Worm (Caenorhabditis elegans): Measurements from ENCODE around the gene Y57G11C.52.
A peak's percentile ranks its signal among the peaks of the same experiment; 100 is the strongest.

The Y57G11C.52 gene

DNA sequence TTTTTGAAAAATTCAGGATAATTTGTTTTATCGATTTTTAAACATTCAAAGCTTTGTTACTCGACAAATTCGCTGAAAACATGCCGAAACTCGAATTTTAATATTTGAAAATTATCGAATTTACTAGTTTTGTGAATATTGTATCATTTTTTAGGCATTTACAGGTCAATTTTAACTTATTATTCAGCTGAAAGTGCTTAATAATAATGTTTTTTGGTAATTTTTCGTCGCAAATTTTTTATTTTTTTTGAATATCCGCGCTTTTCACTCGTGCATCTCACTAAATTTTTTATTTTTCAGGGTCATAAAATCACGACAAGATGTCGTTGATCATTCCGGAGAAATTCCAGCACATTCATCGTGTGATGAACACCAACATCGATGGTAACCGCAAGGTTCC, 28.4 kb upstream of the Y57G11C.52 start, which contains the start of gene rps-18:
Gene rps-18, plus strand, starts transcription at position 301 of the 400 bp plus-strand sequence.
- TF ChIP-seq nhr-237 (tag; optimal IDR thresholded peaks at IDR 0.05) = no peak
- TF ChIP-seq ceh-43 (GFP tag; optimal IDR thresholded peaks at IDR 0.05) = no peak
- no peak for TF ChIP-seq sem-2 (GFP tag; optimal IDR thresholded peaks at IDR 0.05)
- no peak for TF ChIP-seq mab-5 (tag; optimal IDR thresholded peaks at IDR 0.05)
- no peak for TF ChIP-seq unc-62 (GFP tag; optimal IDR thresholded peaks at IDR 0.05)
- TF ChIP-seq ceh-39 (tag; optimal IDR thresholded peaks at IDR 0.05) = no peak

DNA sequence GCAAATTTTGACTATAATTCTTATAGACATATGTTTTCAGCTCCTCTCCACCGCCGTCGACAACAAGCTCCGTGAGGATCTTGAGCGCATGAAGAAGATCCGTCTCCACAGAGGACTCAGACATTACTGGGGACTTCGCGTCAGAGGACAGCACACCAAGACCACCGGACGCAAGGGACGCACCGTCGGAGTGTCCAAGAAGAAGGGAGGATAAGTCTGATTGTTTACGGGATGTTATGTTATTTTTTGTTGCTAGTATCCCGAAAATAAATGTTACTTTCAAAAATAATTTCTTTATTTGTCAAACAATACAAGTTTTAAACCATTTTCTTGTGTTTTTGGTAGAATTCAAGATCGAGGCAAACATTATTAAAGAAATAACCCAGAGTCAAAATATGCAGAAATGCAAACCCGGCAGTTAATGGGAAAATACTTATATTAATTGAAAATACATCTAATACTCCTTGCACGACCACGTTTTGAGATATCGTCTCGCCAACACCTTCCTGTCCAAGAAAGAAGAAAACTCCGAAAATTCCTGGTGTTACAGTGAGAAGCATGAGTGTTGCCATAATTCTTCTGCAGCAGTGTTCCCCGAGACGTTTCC, 27.5 kb upstream of the Y57G11C.52 start:
- TF ChIP-seq nhr-76 (tag; optimal IDR thresholded peaks at IDR 0.05) (no peak), elt-1 (tag; optimal IDR thresholded peaks at IDR 0.05; ENCODE audit: borderline replicate concordance, insufficient read depth) (no peak), unc-120 (tag; optimal IDR thresholded peaks at IDR 0.05; ENCODE audit: poor library complexity, severe bottlenecking) (no peak), ztf-11 (tag; optimal IDR thresholded peaks at IDR 0.05) (no peak), mep-1 (tag; optimal IDR thresholded peaks at IDR 0.05) (no peak), snpc-4 (tag; optimal IDR thresholded peaks at IDR 0.05) (no peak), M03D4.4 (tag; optimal IDR thresholded peaks at IDR 0.05) (no peak), drap-1 (GFP tag; optimal IDR thresholded peaks at IDR 0.05) (no peak), blmp-1 (tag; optimal IDR thresholded peaks at IDR 0.05) (no peak), ces-1 (GFP tag; optimal IDR thresholded peaks at IDR 0.05) (no peak), mls-2 (tag; optimal IDR thresholded peaks at IDR 0.05) (no peak), unc-62 (GFP tag; optimal IDR thresholded peaks at IDR 0.05) (no peak), flh-1 (GFP tag; optimal IDR thresholded peaks at IDR 0.05) (no peak), elt-3 (tag; optimal IDR thresholded peaks at IDR 0.05) (no peak), zip-8 (tag; optimal IDR thresholded peaks at IDR 0.05) (no peak), lin-13 (tag; optimal IDR thresholded peaks at IDR 0.05) (no peak)

DNA sequence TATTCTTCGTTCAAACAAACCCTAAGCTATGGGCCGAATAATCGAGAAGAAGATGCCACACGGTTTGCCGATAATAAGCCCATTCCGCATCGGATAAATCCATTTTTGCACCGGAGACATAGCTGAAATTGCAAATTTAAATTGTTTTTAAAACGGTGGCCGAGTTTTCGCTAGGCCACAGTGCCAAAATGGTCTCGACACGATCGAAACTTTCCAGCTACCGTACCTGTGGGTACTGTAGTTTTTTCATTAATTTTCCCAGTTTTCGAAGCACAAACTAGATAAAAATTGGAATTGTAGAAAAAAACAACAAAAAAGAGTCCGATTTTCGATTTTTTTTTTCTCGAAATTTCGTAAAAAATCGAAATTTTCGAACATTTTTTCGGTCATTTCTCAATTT, 25.6 kb upstream of the Y57G11C.52 start:
- TF ChIP-seq elt-3 (tag; optimal IDR thresholded peaks at IDR 0.05) = no peak
- no peak for TF ChIP-seq lin-32 (GFP tag; optimal IDR thresholded peaks at IDR 0.05)

DNA sequence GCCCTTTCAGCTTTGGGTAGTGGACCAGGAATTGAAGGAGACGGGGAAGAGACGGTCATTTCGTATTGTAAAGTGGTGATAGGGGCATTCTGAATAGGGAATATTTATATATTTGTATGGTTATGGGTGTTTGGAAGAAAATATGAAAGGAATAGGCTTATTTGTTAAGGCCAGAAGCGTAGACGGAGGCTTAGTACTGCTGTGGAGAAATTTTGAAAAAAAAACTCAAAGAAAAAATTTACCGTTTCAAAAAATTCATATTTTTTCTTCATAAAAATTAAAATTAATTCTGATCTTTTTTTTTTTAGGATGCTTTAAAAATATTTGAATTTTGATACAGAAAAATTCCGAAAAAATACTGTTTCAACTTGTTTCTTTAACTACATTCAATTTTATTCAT, 24.8 kb upstream of the Y57G11C.52 start, which contains the start of gene hhat-2:
Gene hhat-2, minus strand, starts transcription at position 101 of the 400 bp plus-strand sequence.
- no peak for TF ChIP-seq elt-3 (tag; optimal IDR thresholded peaks at IDR 0.05)
- no peak for TF ChIP-seq ham-2 (GFP tag; optimal IDR thresholded peaks at IDR 0.05)
- TF ChIP-seq blmp-1 (tag; optimal IDR thresholded peaks at IDR 0.05) = no peak
- no peak for TF ChIP-seq lin-32 (GFP tag; optimal IDR thresholded peaks at IDR 0.05)
- TF ChIP-seq ceh-83 (GFP tag; optimal IDR thresholded peaks at IDR 0.05) = no peak
- TF ChIP-seq cnd-1 (tag; optimal IDR thresholded peaks at IDR 0.05) = no peak
- no peak for TF ChIP-seq flh-1 (GFP tag; optimal IDR thresholded peaks at IDR 0.05)
- TF ChIP-seq hlh-1 (tag; optimal IDR thresholded peaks at IDR 0.05) = no peak
- no peak for TF ChIP-seq nhr-28 (tag; optimal IDR thresholded peaks at IDR 0.05)
- no peak for TF ChIP-seq pha-4 (tag; optimal IDR thresholded peaks at IDR 0.05)
- TF ChIP-seq lsy-2 (tag; optimal IDR thresholded peaks at IDR 0.05) = no peak
- no peak for TF ChIP-seq lin-13 (tag; optimal IDR thresholded peaks at IDR 0.05)
- no peak for TF ChIP-seq bed-3 (GFP tag; optimal IDR thresholded peaks at IDR 0.05)
- no peak for TF ChIP-seq sptf-1 (tag; optimal IDR thresholded peaks at IDR 0.05)
- TF ChIP-seq ces-1 (GFP tag; optimal IDR thresholded peaks at IDR 0.05) = no peak
- no peak for TF ChIP-seq mls-2 (tag; optimal IDR thresholded peaks at IDR 0.05)
- TF ChIP-seq unc-120 (tag; optimal IDR thresholded peaks at IDR 0.05; ENCODE audit: poor library complexity, severe bottlenecking) = no peak

DNA sequence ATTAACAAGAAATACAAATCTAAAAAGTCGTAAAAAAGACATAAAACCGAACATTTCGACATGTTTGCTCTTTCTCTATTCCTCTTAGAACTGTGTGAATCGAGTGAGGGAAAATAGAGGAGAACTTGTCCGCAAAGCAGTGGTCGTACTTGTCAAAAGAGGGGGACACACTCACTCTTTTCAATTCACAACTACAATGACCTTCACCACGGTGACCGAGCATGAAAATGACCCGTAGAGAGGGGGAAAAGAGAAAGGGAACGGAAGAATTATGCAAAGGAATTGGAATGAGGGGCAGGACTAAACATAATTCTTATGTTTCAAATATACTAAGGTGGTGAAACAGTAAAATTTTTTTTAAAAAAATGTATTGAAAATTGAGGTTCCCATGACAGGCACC, 20.3 kb upstream of the Y57G11C.52 start:
- TF ChIP-seq ztf-11 (tag; optimal IDR thresholded peaks at IDR 0.05) = no peak
- no peak for TF ChIP-seq nhr-76 (tag; optimal IDR thresholded peaks at IDR 0.05)
- TF ChIP-seq sptf-1 (tag; optimal IDR thresholded peaks at IDR 0.05) = peak; percentile 15

DNA sequence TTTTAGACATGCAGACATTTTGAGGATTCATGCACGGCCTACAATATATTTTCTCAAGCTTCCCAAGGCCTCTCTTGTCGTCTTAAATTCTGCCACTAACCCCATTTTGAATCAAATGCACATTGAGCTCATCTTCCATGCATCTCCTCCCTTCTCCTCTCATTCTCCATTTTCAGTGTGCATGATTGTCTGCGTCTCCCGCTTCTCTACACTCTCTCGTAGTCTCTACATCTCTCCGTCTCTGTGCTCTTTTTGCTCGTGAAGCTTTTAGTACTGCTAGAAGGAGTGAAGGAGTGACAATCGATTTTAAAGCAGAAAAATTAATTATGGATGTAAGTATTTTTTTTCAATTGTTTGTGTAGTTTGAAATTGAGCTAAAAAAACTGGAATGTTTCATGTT, 16.9 kb upstream of the Y57G11C.52 start, which contains the start of gene Y57G11C.22:
Gene Y57G11C.22, plus strand, starts transcription at position 327 of the 400 bp plus-strand sequence.
- TF ChIP-seq elt-1 (tag; optimal IDR thresholded peaks at IDR 0.05; ENCODE audit: borderline replicate concordance, insufficient read depth) (no peak), unc-120 (tag; optimal IDR thresholded peaks at IDR 0.05; ENCODE audit: poor library complexity, severe bottlenecking) (peak; percentile 76), ces-1 (GFP tag; optimal IDR thresholded peaks at IDR 0.05) (peak; percentile 79), nhr-76 (tag; optimal IDR thresholded peaks at IDR 0.05) (no peak), ztf-11 (tag; optimal IDR thresholded peaks at IDR 0.05) (no peak)

All from whole organism, mixed stage, embryonic.